Worm (Caenorhabditis elegans) whole organism, L3 larva: ENCODE measurements around the gene F32D8.15.
A peak's percentile ranks its signal among the peaks of the same experiment; 100 is the strongest.

Experiments
- R02D3.7 ChIP-seq: fragments of 150-350 bp; optimal IDR thresholded peaks from 2 replicates; lab custom pipeline; 2014; ENCODE audit warnings: missing biosample characterization, missing genetic modification characterization
- ZK546.5 ChIP-seq: sonication (generic microtip); optimal IDR thresholded peaks from 2 replicates; lab custom pipeline; 2017; ENCODE audit warnings: missing biosample characterization, missing genetic modification characterization
- aly-2 ChIP-seq: fragments of 150-350 bp; optimal IDR thresholded peaks from 2 replicates; lab custom pipeline; 2014; ENCODE audit warnings: missing biosample characterization, missing genetic modification characterization
- ama-1 ChIP-seq: fragments of 150-350 bp; optimal IDR thresholded peaks from 2 replicates; lab custom pipeline; 2018
- ceh-16 ChIP-seq: sonication (generic microtip); optimal IDR thresholded peaks from 2 replicates; lab custom pipeline; 2017; ENCODE audit warnings: missing biosample characterization, missing genetic modification characterization
- ceh-82 ChIP-seq: fragments of 150-350 bp; optimal IDR thresholded peaks from 2 replicates; lab custom pipeline; 2014; ENCODE audit warnings: missing biosample characterization, missing genetic modification characterization
- daf-12 ChIP-seq: fragments of 150-350 bp; optimal IDR thresholded peaks from 2 replicates; lab custom pipeline; 2014; ENCODE audit warnings: missing biosample characterization, missing genetic modification reagents, missing genetic modification characterization
- egl-27 ChIP-seq: sonication (generic microtip); optimal IDR thresholded peaks from 4 replicates; lab custom pipeline; 2017; ENCODE audit warnings: missing biosample characterization, missing genetic modification reagents, missing genetic modification characterization
- elt-1 ChIP-seq: fragments of 150-350 bp; optimal IDR thresholded peaks from 2 replicates; lab custom pipeline; 2014; ENCODE audit warnings: missing biosample characterization, missing genetic modification characterization
- elt-2 ChIP-seq: sonication (generic microtip); optimal IDR thresholded peaks from 2 replicates; lab custom pipeline; 2016; ENCODE audit warnings: missing genetic modification reagents, mild to moderate bottlenecking, missing genetic modification characterization, missing compliant biosample characterization
- elt-3 ChIP-seq, 3 experiments: fragments of 150-350 bp in 1 of 3; sonication (generic microtip) in 2 of 3; optimal IDR thresholded peaks; 2 replicates in 2 of 3; 4 replicates in 1 of 3; lab custom pipeline; 2014 to 2017; ENCODE audit warnings: missing biosample characterization in 3 of 3, missing genetic modification characterization in 3 of 3
- eor-1 ChIP-seq, 2 experiments: fragments of 150-350 bp; optimal IDR thresholded peaks; 2 replicates each; lab custom pipeline; 2014 to 2018; ENCODE audit warnings: missing biosample characterization in 2 of 2, missing genetic modification characterization in 2 of 2
- fkh-10 ChIP-seq: sonication (generic microtip); optimal IDR thresholded peaks from 2 replicates; lab custom pipeline; 2017; ENCODE audit warnings: missing biosample characterization, missing genetic modification reagents, missing genetic modification characterization
- fos-1 ChIP-seq: fragments of 150-350 bp; optimal IDR thresholded peaks from 2 replicates; lab custom pipeline; 2014; ENCODE audit warnings: missing biosample characterization, missing genetic modification characterization
- hmg-11 ChIP-seq: sonication (generic microtip); optimal IDR thresholded peaks from 2 replicates; lab custom pipeline; 2016; ENCODE audit warnings: missing genetic modification characterization, missing compliant biosample characterization
- jun-1 ChIP-seq: fragments of 150-350 bp; optimal IDR thresholded peaks from 2 replicates; lab custom pipeline; 2014; ENCODE audit warnings: missing biosample characterization, missing genetic modification reagents, missing genetic modification characterization
- lin-15B ChIP-seq: fragments of 150-350 bp; optimal IDR thresholded peaks from 2 replicates; lab custom pipeline; 2014; ENCODE audit warnings: missing biosample characterization, missing genetic modification characterization
- lin-39 ChIP-seq: fragments of 150-350 bp; optimal IDR thresholded peaks from 2 replicates; lab custom pipeline; 2018; ENCODE audit warnings: missing biosample characterization, missing genetic modification reagents, missing genetic modification characterization
- lsy-12 ChIP-seq: sonication (generic microtip); optimal IDR thresholded peaks from 2 replicates; lab custom pipeline; 2016; ENCODE audit warnings: mild to moderate bottlenecking, missing genetic modification characterization, missing compliant biosample characterization
- mdl-1 ChIP-seq: fragments of 150-350 bp; optimal IDR thresholded peaks from 2 replicates; lab custom pipeline; 2014; ENCODE audit warnings: missing biosample characterization, missing genetic modification characterization
- mml-1 ChIP-seq: fragments of 150-350 bp; sonication (generic microtip); optimal IDR thresholded peaks from 3 replicates; lab custom pipeline; 2014; ENCODE audit warnings: missing biosample characterization, missing genetic modification characterization
- nfya-1 ChIP-seq: sonication (generic microtip); optimal IDR thresholded peaks from 2 replicates; lab custom pipeline; 2017; ENCODE audit warnings: missing genetic modification characterization, mild to moderate bottlenecking, missing compliant biosample characterization, antibody characterized with exemption, moderate library complexity; ENCODE audit not compliant: insufficient read depth
- nhr-11 ChIP-seq: fragments of 150-350 bp; optimal IDR thresholded peaks from 2 replicates; lab custom pipeline; 2014; ENCODE audit warnings: missing biosample characterization, missing genetic modification characterization
- nhr-12 ChIP-seq: fragments of 150-350 bp; optimal IDR thresholded peaks from 2 replicates; lab custom pipeline; 2014; ENCODE audit warnings: missing biosample characterization, missing genetic modification characterization
- nhr-237 ChIP-seq: fragments of 150-350 bp; optimal IDR thresholded peaks from 2 replicates; lab custom pipeline; 2014; ENCODE audit warnings: missing biosample characterization, missing genetic modification characterization
- nhr-25 ChIP-seq: sonication (generic microtip); optimal IDR thresholded peaks from 2 replicates; lab custom pipeline; 2017; ENCODE audit warnings: missing biosample characterization, missing genetic modification characterization
- nhr-28 ChIP-seq: fragments of 150-350 bp; optimal IDR thresholded peaks from 2 replicates; lab custom pipeline; 2014; ENCODE audit warnings: missing biosample characterization, missing genetic modification characterization
- nhr-43 ChIP-seq: sonication (generic microtip); optimal IDR thresholded peaks from 2 replicates; lab custom pipeline; 2016; ENCODE audit warnings: mild to moderate bottlenecking, missing genetic modification characterization, missing compliant biosample characterization; ENCODE audit not compliant: poor library complexity, severe bottlenecking
- nhr-76 ChIP-seq: fragments of 150-350 bp; sonication (generic microtip); optimal IDR thresholded peaks from 5 replicates; lab custom pipeline; 2014; ENCODE audit warnings: missing biosample characterization, missing genetic modification characterization
- nhr-77 ChIP-seq: fragments of 150-350 bp; optimal IDR thresholded peaks from 2 replicates; lab custom pipeline; 2014; ENCODE audit warnings: missing biosample characterization, missing genetic modification characterization
- pha-4 ChIP-seq: fragments of 150-350 bp; optimal IDR thresholded peaks from 2 replicates; lab custom pipeline; 2014; ENCODE audit warnings: missing biosample characterization, missing genetic modification reagents, missing genetic modification characterization
- pqm-1 ChIP-seq: fragments of 150-350 bp; optimal IDR thresholded peaks from 2 replicates; lab custom pipeline; 2017; ENCODE audit warnings: missing biosample characterization, missing genetic modification characterization, inconsistent platforms
- sea-2 ChIP-seq: fragments of 150-350 bp; sonication (generic microtip); optimal IDR thresholded peaks from 4 replicates; lab custom pipeline; 2014; ENCODE audit warnings: missing biosample characterization, missing genetic modification reagents, missing genetic modification characterization
- tbx-2 ChIP-seq: sonication (generic microtip); optimal IDR thresholded peaks from 2 replicates; lab custom pipeline; 2016; ENCODE audit warnings: mild to moderate bottlenecking, missing genetic modification characterization, missing compliant biosample characterization
- unc-39 ChIP-seq: sonication (generic microtip); optimal IDR thresholded peaks from 4 replicates; lab custom pipeline; 2017; ENCODE audit warnings: missing biosample characterization, missing genetic modification characterization
- unc-62 ChIP-seq: fragments of 150-350 bp; sonication (generic microtip); optimal IDR thresholded peaks from 4 replicates; lab custom pipeline; 2014; ENCODE audit warnings: missing biosample characterization, missing genetic modification reagents, missing genetic modification characterization
- zag-1 ChIP-seq: fragments of 150-350 bp; optimal IDR thresholded peaks from 2 replicates; lab custom pipeline; 2014; ENCODE audit warnings: missing biosample characterization, missing genetic modification characterization
- ztf-11 ChIP-seq: fragments of 150-350 bp; optimal IDR thresholded peaks from 2 replicates; lab custom pipeline; 2014; ENCODE audit warnings: missing biosample characterization, missing genetic modification characterization
- ztf-4 ChIP-seq: fragments of 150-350 bp; optimal IDR thresholded peaks from 2 replicates; lab custom pipeline; 2014; ENCODE audit warnings: missing biosample characterization, missing genetic modification characterization

Gene F32D8.15

DNA sequence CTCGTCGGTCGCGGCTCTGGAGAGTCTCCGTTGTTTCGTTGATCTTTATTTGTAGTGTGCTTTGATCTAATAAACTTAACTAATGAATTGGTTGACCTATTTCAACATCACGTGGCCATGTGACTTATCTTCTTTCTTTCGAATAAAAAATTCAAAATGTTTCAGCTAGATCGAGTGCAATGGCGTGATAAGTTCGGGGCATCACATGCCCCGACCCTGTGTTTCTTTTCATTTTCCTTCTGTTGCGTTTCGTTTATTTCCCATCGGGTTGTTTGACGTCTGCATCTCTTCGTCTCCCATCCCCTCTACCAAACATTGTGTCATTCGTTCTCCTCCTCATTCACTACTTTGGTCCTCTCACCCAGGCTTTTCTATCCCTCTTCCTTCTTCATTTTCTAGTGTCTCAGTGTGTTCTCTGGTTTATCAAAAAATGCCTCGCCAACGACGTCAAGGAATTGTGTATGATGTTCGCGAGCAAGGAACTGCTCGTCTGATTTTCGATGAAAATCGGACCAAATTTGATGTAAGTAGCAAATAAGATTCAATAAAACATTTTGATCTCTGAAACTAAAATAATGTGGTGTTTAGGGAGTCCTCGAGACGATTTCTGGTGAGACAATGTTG is 47.9 kb downstream of the F32D8.15 start, which contains the start of gene F17C11.4 (continued):
- peak; percentile 74 for TF ChIP-seq hmg-11 (tag; lab: Kevin White, UChicago)
- no peak for TF ChIP-seq nhr-76 (tag; lab: Kevin White, UChicago)
- peak; percentile 46 for TF ChIP-seq ama-1 (lab: Kevin White, UChicago)
- TF ChIP-seq nhr-11 (tag; lab: Kevin White, UChicago) = peak; percentile 47
- no peak for TF ChIP-seq nhr-12 (tag; lab: Kevin White, UChicago)
- TF ChIP-seq daf-12 (tag; lab: Kevin White, UChicago) = no peak
- no peak for TF ChIP-seq nhr-28
- TF ChIP-seq lsy-12 (tag; lab: Kevin White, UChicago) = peak; percentile 43
- no peak for TF ChIP-seq nhr-237 (tag; lab: Kevin White, UChicago)
- TF ChIP-seq elt-2 = peak; percentile 83
- no peak for TF ChIP-seq sea-2 (GFP tag; lab: Kevin White, UChicago)
- peak; percentile 75 for TF ChIP-seq nfya-1 (tag; lab: Kevin White, UChicago)
- TF ChIP-seq ztf-11 (tag; lab: Kevin White, UChicago) = no peak
- peak; percentile 1 for TF ChIP-seq lin-15B (tag; lab: Kevin White, UChicago)
- TF ChIP-seq fkh-10 = peak; percentile 9
- TF ChIP-seq mdl-1 (tag; lab: Kevin White, UChicago) = no peak
- TF ChIP-seq ZK546.5 (tag; lab: Kevin White, UChicago) = no peak
- TF ChIP-seq pqm-1 = no peak
- peak; percentile 88 for TF ChIP-seq nhr-43 (tag; lab: Kevin White, UChicago)
- TF ChIP-seq R02D3.7 (tag; lab: Kevin White, UChicago) = no peak
- peak; percentile 53 for TF ChIP-seq unc-62 (GFP tag; lab: Kevin White, UChicago)
- TF ChIP-seq, all 47 proteins: peak for 19

DNA sequence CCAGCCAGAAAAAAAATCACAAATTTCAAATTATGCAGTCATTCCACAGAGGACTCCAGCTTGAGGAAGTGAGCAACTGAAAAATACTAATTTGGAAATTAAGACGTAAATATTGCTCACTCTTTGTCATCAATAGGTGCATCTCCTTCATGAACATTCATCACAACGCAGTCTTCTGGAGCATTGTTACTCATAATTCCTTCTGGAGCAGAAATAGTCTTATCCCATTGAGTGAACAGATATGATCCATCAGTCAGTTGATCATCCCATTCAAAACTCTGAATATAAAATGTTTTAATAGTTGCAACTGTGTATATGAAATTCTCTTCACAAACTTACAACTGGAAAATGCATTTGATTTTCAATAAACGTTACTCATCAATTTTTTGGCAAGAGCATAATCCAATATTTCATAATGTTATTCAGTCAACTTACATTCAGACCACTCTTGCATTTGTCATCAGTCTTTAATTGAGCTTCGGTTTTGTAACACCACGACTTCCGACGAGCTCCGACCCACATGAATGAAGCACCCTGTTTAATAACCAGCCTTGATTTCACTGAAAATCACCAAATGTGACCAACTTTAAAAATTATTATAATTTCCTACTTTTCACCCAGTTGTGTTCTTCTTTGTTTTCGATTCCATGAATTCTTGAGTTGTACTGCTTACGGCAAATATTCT is 49.8 kb downstream of the F32D8.15 start:
- TF ChIP-seq lin-39 (tag; lab: Kevin White, UChicago) (no peak), nhr-25 (tag; lab: Kevin White, UChicago) (peak; percentile 43), ceh-16 (tag; lab: Kevin White, UChicago) (no peak), fos-1 (tag; lab: Kevin White, UChicago) (no peak), egl-27 (tag; lab: Kevin White, UChicago) (no peak), unc-39 (tag; lab: Kevin White, UChicago) (no peak), zag-1 (no peak), ztf-4 (tag; lab: Kevin White, UChicago) (peak; percentile 13), tbx-2 (tag; lab: Kevin White, UChicago) (peak; percentile 22), nhr-77 (tag; lab: Kevin White, UChicago) (no peak), elt-3 (tag; optimal IDR thresholded peaks at IDR 0.05; lab: Kevin White, UChicago) (no peak), nhr-11 (tag; lab: Kevin White, UChicago) (no peak), lsy-12 (tag; lab: Kevin White, UChicago) (peak; percentile 36), mml-1 (tag; lab: Kevin White, UChicago) (no peak), jun-1 (tag; lab: Kevin White, UChicago) (no peak), pha-4 (tag; lab: Kevin White, UChicago) (peak; percentile 16), hmg-11 (tag; lab: Kevin White, UChicago) (no peak), ceh-82 (tag; lab: Kevin White, UChicago) (no peak), lin-15B (tag; lab: Kevin White, UChicago) (no peak), pqm-1 (no peak), ama-1 (lab: Kevin White, UChicago) (peak; percentile 83), nhr-43 (tag; lab: Kevin White, UChicago) (peak; percentile 8)
- TF ChIP-seq, all 47 proteins: peak for 7

DNA sequence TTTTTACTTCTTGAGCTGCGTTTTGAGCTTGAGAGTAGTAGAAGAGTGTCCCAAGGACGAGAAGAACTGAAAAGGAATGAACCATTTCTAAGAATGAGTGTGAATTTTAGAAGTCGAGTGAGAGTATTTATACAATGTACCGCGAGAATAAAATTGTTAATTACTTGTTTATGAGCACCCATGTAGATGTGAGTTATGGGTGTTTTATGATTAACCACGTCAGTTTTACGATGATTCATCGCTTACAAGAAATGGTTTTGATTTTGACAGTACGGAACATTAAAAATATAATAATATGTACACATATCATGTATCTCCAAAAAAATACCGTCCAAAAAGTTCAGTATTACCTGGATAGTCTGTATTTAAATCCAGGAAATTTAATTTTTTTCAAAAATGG is 50.5 kb downstream of the F32D8.15 start, which contains the start of gene clec-221:
clec-221 (minus strand) TSS at position 101 of the 400 bp plus-strand sequence.
- no peak for TF ChIP-seq hmg-11 (tag; lab: Kevin White, UChicago)
- no peak for TF ChIP-seq mml-1 (tag; lab: Kevin White, UChicago)
- no peak for TF ChIP-seq nhr-237 (tag; lab: Kevin White, UChicago)
- TF ChIP-seq nfya-1 (tag; lab: Kevin White, UChicago) = no peak
- no peak for TF ChIP-seq nhr-76 (tag; lab: Kevin White, UChicago)
- no peak for TF ChIP-seq eor-1 (tag; optimal IDR thresholded peaks at IDR 0.05; lab: Kevin White, UChicago)
- no peak for TF ChIP-seq zag-1
- TF ChIP-seq fkh-10 = no peak
- no peak for TF ChIP-seq ZK546.5 (tag; lab: Kevin White, UChicago)
- no peak for TF ChIP-seq ceh-16 (tag; lab: Kevin White, UChicago)
- TF ChIP-seq elt-1 (tag; lab: Kevin White, UChicago) = no peak
- no peak for TF ChIP-seq nhr-11 (tag; lab: Kevin White, UChicago)
- TF ChIP-seq elt-3 (tag; optimal IDR thresholded peaks at IDR 0.05; lab: Kevin White, UChicago) = no peak
- no peak for TF ChIP-seq aly-2
- TF ChIP-seq unc-62 (GFP tag; lab: Kevin White, UChicago) = no peak
- no peak for TF ChIP-seq nhr-12 (tag; lab: Kevin White, UChicago)
